Worm (Caenorhabditis elegans) whole organism, L3 larva: ENCODE measurements around the gene B0310.2.

Experiments used
- ama-1 ChIP-seq: fragments of 150-350 bp; optimal IDR thresholded peaks from 2 replicates; lab custom pipeline; 2018
- ceh-82 ChIP-seq: fragments of 150-350 bp; optimal IDR thresholded peaks from 2 replicates; lab custom pipeline; 2014; ENCODE audit warnings: missing biosample characterization, missing genetic modification characterization
- daf-12 ChIP-seq: fragments of 150-350 bp; optimal IDR thresholded peaks from 2 replicates; lab custom pipeline; 2014; ENCODE audit warnings: missing biosample characterization, missing genetic modification reagents, missing genetic modification characterization
- lin-15B ChIP-seq: fragments of 150-350 bp; optimal IDR thresholded peaks from 2 replicates; lab custom pipeline; 2014; ENCODE audit warnings: missing biosample characterization, missing genetic modification characterization
- nhr-12 ChIP-seq: fragments of 150-350 bp; optimal IDR thresholded peaks from 2 replicates; lab custom pipeline; 2014; ENCODE audit warnings: missing biosample characterization, missing genetic modification characterization
- nhr-237 ChIP-seq: fragments of 150-350 bp; optimal IDR thresholded peaks from 2 replicates; lab custom pipeline; 2014; ENCODE audit warnings: missing biosample characterization, missing genetic modification characterization
- nhr-28 ChIP-seq: fragments of 150-350 bp; optimal IDR thresholded peaks from 2 replicates; lab custom pipeline; 2014; ENCODE audit warnings: missing biosample characterization, missing genetic modification characterization
- nhr-76 ChIP-seq: fragments of 150-350 bp; sonication (generic microtip); optimal IDR thresholded peaks from 5 replicates; lab custom pipeline; 2014; ENCODE audit warnings: missing biosample characterization, missing genetic modification characterization
- pqm-1 ChIP-seq: fragments of 150-350 bp; optimal IDR thresholded peaks from 2 replicates; lab custom pipeline; 2017; ENCODE audit warnings: missing biosample characterization, missing genetic modification characterization, inconsistent platforms
- ztf-11 ChIP-seq: fragments of 150-350 bp; optimal IDR thresholded peaks from 2 replicates; lab custom pipeline; 2014; ENCODE audit warnings: missing biosample characterization, missing genetic modification characterization
- ztf-4 ChIP-seq: fragments of 150-350 bp; optimal IDR thresholded peaks from 2 replicates; lab custom pipeline; 2014; ENCODE audit warnings: missing biosample characterization, missing genetic modification characterization

DNA sequence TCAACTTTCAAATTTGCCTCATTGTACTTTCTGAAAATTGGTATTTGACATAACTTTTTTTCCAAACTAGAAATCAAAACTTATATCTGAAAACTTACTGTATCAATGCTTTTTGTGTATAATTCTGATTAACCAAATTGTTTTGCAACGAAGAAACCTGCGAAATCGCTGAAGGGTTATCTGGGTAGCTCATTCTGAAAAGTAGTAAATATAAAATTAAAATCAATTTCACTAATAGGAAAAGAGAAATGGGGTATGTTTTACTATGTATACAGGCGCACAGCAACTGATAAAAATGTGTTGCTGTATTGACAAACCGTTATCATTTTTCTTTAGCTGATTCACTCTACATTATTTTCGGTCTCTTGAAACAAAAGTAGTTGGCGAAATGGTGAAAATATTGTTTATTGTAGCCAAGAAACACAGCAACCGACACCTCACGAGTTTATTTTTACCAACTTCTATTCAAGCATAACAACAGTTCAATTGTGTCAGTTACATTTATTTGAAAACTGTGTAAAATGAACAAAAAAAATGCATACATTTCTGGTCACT lies 44.5 kb upstream of the B0310.2 start, which contains the start of gene F57C12.2:
- TF ChIP-seq ama-1: no peak
- no peak for TF ChIP-seq nhr-28 (tag; lab: Kevin White, UChicago)
- no peak for TF ChIP-seq nhr-237
- TF ChIP-seq nhr-76 (tag; lab: Kevin White, UChicago): no peak
- no peak for TF ChIP-seq lin-15B (tag; lab: Kevin White, UChicago)
- no peak for TF ChIP-seq ztf-11
- no peak for TF ChIP-seq ceh-82 (tag; lab: Kevin White, UChicago)
- no peak for TF ChIP-seq daf-12 (tag; lab: Kevin White, UChicago)
- no peak for TF ChIP-seq ztf-4 (tag; lab: Kevin White, UChicago)
- TF ChIP-seq nhr-12 (tag; lab: Kevin White, UChicago): no peak
- TF ChIP-seq pqm-1: peak; percentile 44
